Worm (Caenorhabditis elegans): ENCODE measurements around the gene C34H4.2.

DNA sequence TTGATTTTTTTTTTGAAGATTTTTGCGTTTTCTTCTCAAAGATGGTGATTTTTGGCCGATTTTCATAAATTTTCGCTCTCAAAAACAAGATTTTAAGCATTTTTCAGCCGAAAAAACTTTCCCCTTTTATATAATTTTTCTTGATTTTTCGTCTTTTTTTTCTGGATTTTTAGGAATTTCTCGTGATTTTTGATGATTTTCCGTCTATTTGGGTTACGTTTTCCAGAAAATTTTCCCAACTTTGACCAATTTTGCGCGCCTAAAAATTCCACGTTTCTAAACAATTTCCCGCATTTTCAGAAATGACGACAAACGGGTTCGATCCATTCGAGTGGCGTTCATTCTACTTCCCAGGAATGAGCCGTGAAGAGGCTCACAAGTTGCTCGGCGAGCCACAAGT lies 43.5 kb downstream of the C34H4.2 start, which contains the start of gene ced-2:
- TF ChIP-seq ztf-11 (tag; optimal IDR thresholded peaks at IDR 0.05) = no peak
- no peak for TF ChIP-seq nhr-12 (tag; optimal IDR thresholded peaks at IDR 0.05)
- no peak for TF ChIP-seq egl-27 (tag; optimal IDR thresholded peaks at IDR 0.05)
- no peak for TF ChIP-seq snpc-4 (tag; optimal IDR thresholded peaks at IDR 0.05)
- TF ChIP-seq mdl-1 (tag; optimal IDR thresholded peaks at IDR 0.05) = no peak
- no peak for TF ChIP-seq peb-1 (tag; optimal IDR thresholded peaks at IDR 0.05)
- no peak for TF ChIP-seq lsy-2 (tag; optimal IDR thresholded peaks at IDR 0.05)

All from whole organism, L2 larva.